Worm (Caenorhabditis elegans) whole organism, L3 larva: Measurements from ENCODE around the gene Y59C2A.1.

Experiments used
- ZK546.5 ChIP-seq: sonication (generic microtip); optimal IDR thresholded peaks from 2 replicates; lab custom pipeline; 2017; ENCODE audit warnings: missing biosample characterization, missing genetic modification characterization
- aly-2 ChIP-seq: fragments of 150-350 bp; optimal IDR thresholded peaks from 2 replicates; lab custom pipeline; 2014; ENCODE audit warnings: missing biosample characterization, missing genetic modification characterization
- egl-27 ChIP-seq: sonication (generic microtip); optimal IDR thresholded peaks from 4 replicates; lab custom pipeline; 2017; ENCODE audit warnings: missing biosample characterization, missing genetic modification reagents, missing genetic modification characterization
- fkh-10 ChIP-seq: sonication (generic microtip); optimal IDR thresholded peaks from 2 replicates; lab custom pipeline; 2017; ENCODE audit warnings: missing biosample characterization, missing genetic modification reagents, missing genetic modification characterization
- mml-1 ChIP-seq: fragments of 150-350 bp; sonication (generic microtip); optimal IDR thresholded peaks from 3 replicates; lab custom pipeline; 2014; ENCODE audit warnings: missing biosample characterization, missing genetic modification characterization
- nhr-77 ChIP-seq: fragments of 150-350 bp; optimal IDR thresholded peaks from 2 replicates; lab custom pipeline; 2014; ENCODE audit warnings: missing biosample characterization, missing genetic modification characterization
- pha-4 ChIP-seq: fragments of 150-350 bp; optimal IDR thresholded peaks from 2 replicates; lab custom pipeline; 2014; ENCODE audit warnings: missing biosample characterization, missing genetic modification reagents, missing genetic modification characterization
- snpc-4 ChIP-seq: fragments of 150-350 bp; optimal IDR thresholded peaks from 2 replicates; lab custom pipeline; 2014; ENCODE audit warnings: missing biosample characterization, missing genetic modification characterization
- tbx-2 ChIP-seq: sonication (generic microtip); optimal IDR thresholded peaks from 2 replicates; lab custom pipeline; 2016; ENCODE audit warnings: mild to moderate bottlenecking, missing genetic modification characterization, missing compliant biosample characterization
- unc-62 ChIP-seq: fragments of 150-350 bp; sonication (generic microtip); optimal IDR thresholded peaks from 4 replicates; lab custom pipeline; 2014; ENCODE audit warnings: missing biosample characterization, missing genetic modification reagents, missing genetic modification characterization
- zag-1 ChIP-seq: fragments of 150-350 bp; optimal IDR thresholded peaks from 2 replicates; lab custom pipeline; 2014; ENCODE audit warnings: missing biosample characterization, missing genetic modification characterization

ce11 chrII:2192267-2192666, 15.6 kb upstream of the Y59C2A.1 start:
- TF ChIP-seq egl-27 (tag; lab: Kevin White, UChicago) (no peak), snpc-4 (tag; lab: Kevin White, UChicago) (no peak), pha-4 (tag; lab: Kevin White, UChicago) (no peak), nhr-77 (tag; lab: Kevin White, UChicago) (no peak), fkh-10 (GFP tag; lab: Kevin White, UChicago) (no peak), zag-1 (tag; lab: Kevin White, UChicago) (no peak), unc-62 (GFP tag; lab: Kevin White, UChicago) (no peak), mml-1 (tag; lab: Kevin White, UChicago) (no peak), ZK546.5 (tag; lab: Kevin White, UChicago) (no peak), aly-2 (tag; lab: Kevin White, UChicago) (no peak), tbx-2 (tag; lab: Kevin White, UChicago) (no peak)
